Worm (Caenorhabditis elegans): Measurements from ENCODE around the gene R05G6.9.

ce11 chrIV:7473159-7473649, 42.9 kb downstream of the R05G6.9 start, which contains the start of the genes plk-3 and F55G1.6:
- TF ChIP-seq bed-3 (GFP tag; optimal IDR thresholded peaks at IDR 0.05) (no peak), ztf-11 (tag; optimal IDR thresholded peaks at IDR 0.05) (no peak), mep-1 (tag; optimal IDR thresholded peaks at IDR 0.05) (no peak), ces-1 (GFP tag; optimal IDR thresholded peaks at IDR 0.05) (no peak), nhr-76 (tag; optimal IDR thresholded peaks at IDR 0.05) (no peak), lin-13 (tag; optimal IDR thresholded peaks at IDR 0.05) (no peak), nhr-12 (tag; optimal IDR thresholded peaks at IDR 0.05) (no peak), snpc-4 (tag; optimal IDR thresholded peaks at IDR 0.05) (no peak), elt-1 (tag; optimal IDR thresholded peaks at IDR 0.05; ENCODE audit: borderline replicate concordance, insufficient read depth) (no peak), nhr-237 (tag; optimal IDR thresholded peaks at IDR 0.05) (no peak)
